Worm (Caenorhabditis elegans) whole organism, L4 larva: ENCODE results near the gene osgn-1.

Experiments
- F10B5.3 ChIP-seq: sonication (generic microtip); optimal IDR thresholded peaks from 2 replicates; lab custom pipeline; 2016; ENCODE audit warnings: mild to moderate bottlenecking, missing genetic modification characterization, missing compliant biosample characterization
- T26A8.4 ChIP-seq: fragments of 200-800 bp; sonication (Bioruptor generic); IDR thresholded peaks from 2 replicates; pipeline ENCODE4 v1.3.6; 2022; ENCODE audit warnings: missing genetic modification characterization, missing compliant biosample characterization
- Y48G9A.11 ChIP-seq: fragments of 200-800 bp; sonication (Bioruptor generic); IDR thresholded peaks from 2 replicates; pipeline ENCODE4 v1.3.6; 2022; ENCODE audit warnings: missing genetic modification reagents, missing genetic modification characterization, missing compliant biosample characterization
- Y5F2A.4 ChIP-seq: fragments of 200-800 bp; sonication (Bioruptor generic); optimal IDR thresholded peaks from 2 replicates; lab custom pipeline; 2018; ENCODE audit warnings: mild to moderate bottlenecking, missing genetic modification characterization, missing compliant biosample characterization
- aha-1 ChIP-seq: fragments of 150-350 bp; peaks from one replicate; lab custom pipeline; 2014; ENCODE audit warnings: missing biosample characterization, missing genetic modification characterization
- ceh-44 ChIP-seq: fragments of 200-800 bp; sonication (Bioruptor generic); IDR thresholded peaks from 2 replicates; pipeline ENCODE4 v1.3.6; 2022; ENCODE audit warnings: missing genetic modification reagents, missing genetic modification characterization, missing compliant biosample characterization
- daf-16 ChIP-seq, 3 experiments: sonication (generic microtip); optimal IDR thresholded peaks; 2 replicates each; lab custom pipeline; 2016 to 2017; ENCODE audit warnings: missing genetic modification characterization in 3 of 3, missing genetic modification reagents in 3 of 3, mild to moderate bottlenecking in 2 of 3, missing compliant biosample characterization in 2 of 3, missing biosample characterization in 1 of 3, moderate library complexity in 1 of 3
- daf-19 ChIP-seq: fragments of 200-800 bp; sonication (Bioruptor generic); conservative IDR thresholded peaks from 2 replicates; pipeline ENCODE4 v1.3.6; 2022; ENCODE audit warnings: missing genetic modification characterization, missing compliant biosample characterization
- dmd-8 ChIP-seq: fragments of 200-800 bp; sonication (Bioruptor generic); IDR thresholded peaks from 2 replicates; pipeline ENCODE4 v1.3.6; 2022; ENCODE audit warnings: missing genetic modification characterization, missing compliant biosample characterization
- dve-1 ChIP-seq: sonication (generic microtip); optimal IDR thresholded peaks from 2 replicates; lab custom pipeline; 2017; ENCODE audit warnings: antibody characterized with exemption, mild to moderate bottlenecking, missing genetic modification characterization, missing compliant biosample characterization; ENCODE audit not compliant: insufficient read depth
- hif-1 ChIP-seq, 2 experiments: sonication (generic microtip); optimal IDR thresholded peaks; 2 replicates each; lab custom pipeline; 2016 to 2017; ENCODE audit warnings: missing compliant biosample characterization in 2 of 2, missing genetic modification characterization in 2 of 2, missing genetic modification reagents in 2 of 2, missing genotype in 2 of 2, mild to moderate bottlenecking in 1 of 2
- hlh-11 ChIP-seq: fragments of 200-800 bp; sonication (Bioruptor generic); optimal IDR thresholded peaks from 2 replicates; lab custom pipeline; 2018; ENCODE audit warnings: mild to moderate bottlenecking, missing genetic modification characterization, missing compliant biosample characterization
- lim-7 ChIP-seq: fragments of 200-800 bp; sonication (Bioruptor generic); IDR thresholded peaks from 2 replicates; pipeline ENCODE4 v1.3.6; 2022; ENCODE audit warnings: missing genetic modification characterization, missing compliant biosample characterization
- lin-1 ChIP-seq: fragments of 200-800 bp; sonication (Bioruptor generic); IDR thresholded peaks from 2 replicates; pipeline ENCODE4 v1.3.6; 2022; ENCODE audit warnings: missing genetic modification reagents, missing genetic modification characterization, missing compliant biosample characterization
- mdl-1 ChIP-seq, 2 experiments: fragments of 150-350 bp in 1 of 2; sonication (generic microtip) in 1 of 2; optimal IDR thresholded peaks; 2 replicates each; lab custom pipeline; 2014 to 2017; ENCODE audit warnings: missing biosample characterization in 2 of 2, missing genetic modification characterization in 2 of 2
- mes-2 ChIP-seq: sonication (generic microtip); optimal IDR thresholded peaks from 2 replicates; lab custom pipeline; 2016; ENCODE audit warnings: missing genotype, mild to moderate bottlenecking, missing genetic modification characterization, missing compliant biosample characterization; ENCODE audit not compliant: poor library complexity, severe bottlenecking
- nhr-10 ChIP-seq: fragments of 150-350 bp; optimal IDR thresholded peaks from 2 replicates; lab custom pipeline; 2014; ENCODE audit warnings: missing biosample characterization, missing genetic modification characterization
- nhr-102 ChIP-seq: sonication (generic microtip); optimal IDR thresholded peaks from 2 replicates; lab custom pipeline; 2016; ENCODE audit warnings: mild to moderate bottlenecking, missing genetic modification characterization, moderate library complexity, missing compliant biosample characterization
- nhr-237 ChIP-seq: sonication (generic microtip); optimal IDR thresholded peaks from 2 replicates; lab custom pipeline; 2017; ENCODE audit warnings: missing biosample characterization, missing genetic modification characterization
- nhr-25 ChIP-seq: sonication (generic microtip); optimal IDR thresholded peaks from 2 replicates; lab custom pipeline; 2017; ENCODE audit warnings: missing genetic modification characterization, mild to moderate bottlenecking, missing compliant biosample characterization, antibody characterized with exemption, moderate library complexity, borderline replicate concordance; ENCODE audit not compliant: insufficient read depth
- nhr-42 ChIP-seq: fragments of 200-800 bp; sonication (Bioruptor generic); IDR thresholded peaks from 2 replicates; pipeline ENCODE4 v1.3.6; 2022; ENCODE audit warnings: missing genetic modification characterization, missing compliant biosample characterization
- nhr-76 ChIP-seq: fragments of 150-350 bp; optimal IDR thresholded peaks from 2 replicates; lab custom pipeline; 2014; ENCODE audit warnings: missing biosample characterization, missing genetic modification characterization
- pha-4 ChIP-seq, 2 experiments: fragments of 150-350 bp in 1 of 2; fragments of 200-800 bp in 1 of 2; sonication (Bioruptor generic) in 1 of 2; IDR thresholded peaks in 1 of 2; optimal IDR thresholded peaks in 1 of 2; 2 replicates each; pipeline versions ENCODE4 v1.3.6 to Lab custom; 2014 to 2022; ENCODE audit warnings: missing genetic modification characterization in 2 of 2, missing genetic modification reagents in 2 of 2, missing biosample characterization in 1 of 2, missing compliant biosample characterization in 1 of 2
- pqm-1 ChIP-seq: sonication (generic microtip); optimal IDR thresholded peaks from 2 replicates; lab custom pipeline; 2017; ENCODE audit warnings: missing biosample characterization, missing genetic modification characterization
- rbr-2 ChIP-seq: sonication (generic microtip); optimal IDR thresholded peaks from 2 replicates; lab custom pipeline; 2016; ENCODE audit warnings: missing genotype, missing genetic modification characterization, missing compliant biosample characterization
- saeg-2 ChIP-seq: fragments of 200-800 bp; sonication (Bioruptor generic); IDR thresholded peaks from 2 replicates; pipeline ENCODE4 v1.3.6; 2022; ENCODE audit warnings: missing genetic modification reagents, missing genetic modification characterization, missing compliant biosample characterization
- set-16 ChIP-seq: fragments of 200-800 bp; sonication (Bioruptor generic); IDR thresholded peaks from 2 replicates; pipeline ENCODE4 v1.3.6; 2022; ENCODE audit warnings: missing genetic modification reagents, missing genetic modification characterization, missing compliant biosample characterization
- spr-3 ChIP-seq: fragments of 200-800 bp; sonication (Bioruptor generic); optimal IDR thresholded peaks from 2 replicates; lab custom pipeline; 2018; ENCODE audit warnings: mild to moderate bottlenecking, missing genetic modification characterization, missing compliant biosample characterization
- tag-97 ChIP-seq: fragments of 200-800 bp; sonication (Bioruptor generic); IDR thresholded peaks from 2 replicates; pipeline ENCODE4 v1.3.6; 2022; ENCODE audit warnings: missing genetic modification characterization, missing compliant biosample characterization
- unc-130 ChIP-seq: sonication (generic microtip); optimal IDR thresholded peaks from 2 replicates; lab custom pipeline; 2016; ENCODE audit warnings: missing genetic modification reagents, missing genetic modification characterization, missing compliant biosample characterization
- unc-39 ChIP-seq: sonication (generic microtip); optimal IDR thresholded peaks from 2 replicates; lab custom pipeline; 2017; ENCODE audit warnings: missing biosample characterization, missing genetic modification characterization
- zag-1 ChIP-seq: fragments of 150-350 bp; optimal IDR thresholded peaks from 2 replicates; lab custom pipeline; 2014; ENCODE audit warnings: missing biosample characterization, missing genetic modification characterization
- ztf-7 ChIP-seq: fragments of 150-350 bp; optimal IDR thresholded peaks from 2 replicates; lab custom pipeline; 2014; ENCODE audit warnings: missing biosample characterization, missing genetic modification characterization

Gene osgn-1

ce11 chrIV:4236671-4237070 lies 29.5 kb downstream of the osgn-1 start (continued):
- TF ChIP-seq mdl-1 (tag; optimal IDR thresholded peaks at IDR 0.05; lab: Kevin White, UChicago) (no peak), nhr-10 (tag; lab: Kevin White, UChicago) (peak; percentile 53), T26A8.4 (peak; percentile 69; the same call in 1 of the 2 replicates), ztf-7 (tag; lab: Kevin White, UChicago) (no peak), lim-7 (GFP tag; lab: Robert Waterston, UW) (no peak), saeg-2 (GFP tag; lab: Robert Waterston, UW) (no peak)

ce11 chrIV:4243830-4244406 lies 36.7 kb downstream of the osgn-1 start:
- TF ChIP-seq spr-3 (GFP tag; lab: Kevin White, UChicago) (no peak), mes-2 (tag; lab: Kevin White, UChicago) (no peak), pqm-1 (no peak), hif-1 (tag; optimal IDR thresholded peaks at IDR 0.05; lab: Kevin White, UChicago) (no peak), lin-1 (GFP tag; lab: Robert Waterston, UW) (no peak), Y48G9A.11 (GFP tag; lab: Robert Waterston, UW) (no peak), daf-16 (GFP tag; optimal IDR thresholded peaks at IDR 0.05; lab: Kevin White, UChicago) (no peak), daf-16 (tag; optimal IDR thresholded peaks at IDR 0.05; lab: Kevin White, UChicago) (no peak), set-16 (GFP tag; lab: Robert Waterston, UW) (peak; percentile 98)

ce11 chrIV:4244510-4244909 lies 37.3 kb downstream of the osgn-1 start, which contains the start of gene col-34:
Gene col-34 (minus strand): TSS chrIV:4244610.
- TF ChIP-seq nhr-42 (GFP tag; lab: Robert Waterston, UW) = no peak
- no peak for TF ChIP-seq pha-4 (GFP tag; IDR thresholded peaks at IDR 0.05; lab: Robert Waterston, UW)
- TF ChIP-seq pha-4 (tag; optimal IDR thresholded peaks at IDR 0.05; lab: Kevin White, UChicago) = no peak
- no peak for TF ChIP-seq tag-97 (GFP tag; lab: Robert Waterston, UW)
- no peak for TF ChIP-seq nhr-76 (tag; lab: Kevin White, UChicago)
- TF ChIP-seq dmd-8 (GFP tag; lab: Robert Waterston, UW) = no peak
- TF ChIP-seq nhr-25 (tag; lab: Kevin White, UChicago) = no peak
- no peak for TF ChIP-seq zag-1 (tag; lab: Kevin White, UChicago)
- no peak for TF ChIP-seq ceh-44 (GFP tag; lab: Robert Waterston, UW)
- no peak for TF ChIP-seq hlh-11 (tag; lab: Kevin White, UChicago)
- no peak for TF ChIP-seq Y5F2A.4
- TF ChIP-seq rbr-2 (tag; lab: Kevin White, UChicago) = no peak
- no peak for TF ChIP-seq dve-1 (tag; lab: Kevin White, UChicago)
- TF ChIP-seq nhr-237 (tag; lab: Kevin White, UChicago) = no peak
- TF ChIP-seq unc-130 (GFP tag; lab: Kevin White, UChicago) = no peak
- TF ChIP-seq F10B5.3 = no peak
- TF ChIP-seq daf-19 (GFP tag; lab: Robert Waterston, UW) = no peak
- no peak for TF ChIP-seq nhr-102 (tag; lab: Kevin White, UChicago)

- TF ChIP-seq aha-1 (tag; lab: Kevin White, UChicago) (peak; percentile 50), unc-39 (tag; lab: Kevin White, UChicago) (no peak)
These were observed 39.3 kb downstream of the osgn-1 start, which contains the start of gene ttr-20 for ce11 chrIV:4246493-4246892. Gene ttr-20 (plus strand): TSS chrIV:4246793.
